Fruit fly (Drosophila melanogaster) whole organism, adult: ENCODE data around the gene CG13085.

Experiments
- CG11617 ChIP-seq: fragments of 200-800 bp; sonication (Bioruptor generic); optimal IDR thresholded peaks from 2 replicates; lab custom pipeline; 2017; ENCODE audit warnings: mild to moderate bottlenecking, missing biosample characterization, missing genetic modification reagents, missing genetic modification characterization
- CG14711 ChIP-seq: fragments of 200-800 bp; sonication (Bioruptor generic); optimal IDR thresholded peaks from 2 replicates; lab custom pipeline; 2018; ENCODE audit warnings: missing biosample characterization, mild to moderate bottlenecking, missing genetic modification characterization, moderate library complexity
- CG7045 ChIP-seq: fragments of 200-800 bp; sonication (Bioruptor generic); optimal IDR thresholded peaks from 2 replicates; lab custom pipeline; 2017; ENCODE audit warnings: missing biosample characterization, mild to moderate bottlenecking, missing genetic modification characterization
- CG7101 ChIP-seq: fragments of 200-800 bp; sonication (Bioruptor generic); optimal IDR thresholded peaks from 2 replicates; lab custom pipeline; 2018; ENCODE audit warnings: missing biosample characterization, mild to moderate bottlenecking, missing genetic modification characterization, moderate library complexity
- Clk ChIP-seq: fragments of 200-800 bp; sonication (Bioruptor generic); optimal IDR thresholded peaks from 2 replicates; lab custom pipeline; 2017; ENCODE audit warnings: missing biosample characterization, missing genetic modification characterization
- Crg-1 ChIP-seq: fragments of 200-800 bp; sonication (Bioruptor generic); optimal IDR thresholded peaks from 2 replicates; lab custom pipeline; 2016; ENCODE audit warnings: missing biosample characterization, missing genetic modification characterization
- Hr96 ChIP-seq: fragments of 200-800 bp; sonication (Bioruptor generic); optimal IDR thresholded peaks from 2 replicates; lab custom pipeline; 2016; ENCODE audit warnings: missing biosample characterization, missing genetic modification characterization
- cnc ChIP-seq, 2 experiments: fragments of >200 bp; optimal IDR thresholded peaks; 2 replicates each; lab custom pipeline; 2017
- kay ChIP-seq: fragments of 200-800 bp; sonication (Bioruptor generic); peaks from one replicate; lab custom pipeline; 2016; ENCODE audit warnings: missing biosample characterization, missing genetic modification characterization, borderline replicate concordance
- ovo ChIP-seq: fragments of 200-800 bp; sonication (Bioruptor generic); optimal IDR thresholded peaks from 2 replicates; lab custom pipeline; 2016; ENCODE audit warnings: missing biosample characterization, missing genetic modification characterization
- toe ChIP-seq: fragments of 200-800 bp; sonication (Bioruptor generic); optimal IDR thresholded peaks from 2 replicates; lab custom pipeline; 2016; ENCODE audit warnings: missing biosample characterization, missing genetic modification characterization

DNA sequence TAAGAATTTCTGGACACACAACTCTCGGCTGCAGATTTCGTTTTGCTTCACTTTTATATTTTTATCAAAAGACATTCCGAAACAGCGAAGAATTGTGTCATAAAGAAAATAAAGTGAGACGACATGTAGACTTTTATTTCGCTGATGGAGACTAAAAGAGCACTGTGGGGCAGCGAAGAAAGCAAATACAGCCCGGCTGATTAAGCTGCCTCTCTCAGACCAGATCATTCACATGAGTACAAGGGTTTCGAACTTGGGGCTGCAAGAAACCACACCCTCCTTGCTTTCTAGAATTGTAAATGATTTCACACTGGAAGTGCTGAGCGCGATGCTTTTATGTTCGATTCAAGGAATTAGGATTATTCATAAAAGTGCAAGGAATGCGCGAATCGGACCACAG is 1.3 kb downstream of the CG13085 start:
- no peak for TF ChIP-seq toe
- no peak for TF ChIP-seq kay
- TF ChIP-seq Crg-1, result no peak
- no peak for TF ChIP-seq Hr96 (GFP tag; lab: Kevin White, UChicago)
- TF ChIP-seq Clk (GFP tag; lab: Kevin White, UChicago), result no peak
- TF ChIP-seq cnc (optimal IDR thresholded peaks at IDR 0.05; lab: Kevin White, UChicago), result no peak
- TF ChIP-seq CG11617 (GFP tag; lab: Kevin White, UChicago), result no peak
- no peak for TF ChIP-seq CG7101
- no peak for TF ChIP-seq ovo (GFP tag; lab: Kevin White, UChicago)
- no peak for TF ChIP-seq CG14711 (tag; lab: Kevin White, UChicago)
- TF ChIP-seq CG7045, result no peak
